Worm (Caenorhabditis elegans): ENCODE data around the gene str-135.
A peak's percentile ranks its signal among the peaks of the same experiment; 100 is the strongest.

str-135 gene

ce11 chrV:8253946-8254345 is 26.7 kb downstream of the str-135 start:
- TF ChIP-seq ceh-88 (GFP tag; IDR thresholded peaks at IDR 0.05) = no peak
- TF ChIP-seq ces-1 (GFP tag; optimal IDR thresholded peaks at IDR 0.05) = no peak
- no peak for TF ChIP-seq swsn-7 (tag; optimal IDR thresholded peaks at IDR 0.05)
- TF ChIP-seq C34B4.2 (tag; optimal IDR thresholded peaks at IDR 0.05) = no peak
- TF ChIP-seq lin-14 (GFP tag; optimal IDR thresholded peaks at IDR 0.05) = peak; percentile 18
- no peak for TF ChIP-seq mep-1 (tag; optimal IDR thresholded peaks at IDR 0.05)
- TF ChIP-seq efl-1 (optimal IDR thresholded peaks at IDR 0.05) = no peak
- TF ChIP-seq efl-1 (GFP tag; optimal IDR thresholded peaks at IDR 0.05 in 1 of 2) = peak in 1 of 2 experiments; percentile 41
- TF ChIP-seq ceh-63 (GFP tag; optimal IDR thresholded peaks at IDR 0.05) = no peak
- TF ChIP-seq fkh-8 (tag; optimal IDR thresholded peaks at IDR 0.05) = no peak
- no peak for TF ChIP-seq ceh-8 (GFP tag; optimal IDR thresholded peaks at IDR 0.05)
- no peak for TF ChIP-seq nhr-19 (GFP tag; conservative IDR thresholded peaks at IDR 0.05)
- TF ChIP-seq mdl-1 (tag; optimal IDR thresholded peaks at IDR 0.05) = no peak
- TF ChIP-seq nhr-20 (tag; optimal IDR thresholded peaks at IDR 0.05) = no peak

ce11 chrV:8252532-8252931 is 28.1 kb downstream of the str-135 start:
- TF ChIP-seq sup-37 (GFP tag; optimal IDR thresholded peaks at IDR 0.05) (no peak), rnt-1 (tag; optimal IDR thresholded peaks at IDR 0.05) (peak; percentile 75), mdl-1 (tag; optimal IDR thresholded peaks at IDR 0.05) (peak in 1 of 2 experiments; percentile 12), lin-14 (GFP tag; optimal IDR thresholded peaks at IDR 0.05) (peak; percentile 70), irx-1 (tag; optimal IDR thresholded peaks at IDR 0.05) (no peak), mab-9 (GFP tag; IDR thresholded peaks at IDR 0.05) (no peak), fkh-4 (tag; optimal IDR thresholded peaks at IDR 0.05; ENCODE audit: borderline replicate concordance) (no peak), isw-1 (GFP tag; IDR thresholded peaks at IDR 0.05) (no peak), nhr-20 (tag; optimal IDR thresholded peaks at IDR 0.05) (peak; percentile 6), elt-3 (tag; optimal IDR thresholded peaks at IDR 0.05) (no peak), hpl-2 (GFP tag; optimal IDR thresholded peaks at IDR 0.05) (no peak), nhr-237 (tag; optimal IDR thresholded peaks at IDR 0.05) (no peak), fkh-10 (GFP tag; optimal IDR thresholded peaks at IDR 0.05) (no peak), lin-13 (GFP tag; optimal IDR thresholded peaks at IDR 0.05) (no peak), nhr-11 (tag; optimal IDR thresholded peaks at IDR 0.05) (no peak), blmp-1 (tag; optimal IDR thresholded peaks at IDR 0.05) (no peak), hlh-4 (tag; optimal IDR thresholded peaks at IDR 0.05) (no peak), ceh-88 (GFP tag; IDR thresholded peaks at IDR 0.05) (no peak), nhr-76 (tag; optimal IDR thresholded peaks at IDR 0.05) (no peak), fkh-8 (tag; optimal IDR thresholded peaks at IDR 0.05) (no peak), nhr-71 (tag; optimal IDR thresholded peaks at IDR 0.05) (peak; percentile 65), elt-2 (tag; optimal IDR thresholded peaks at IDR 0.05) (no peak), unc-86 (tag; optimal IDR thresholded peaks at IDR 0.05) (no peak), ceh-82 (tag; optimal IDR thresholded peaks at IDR 0.05) (no peak), swsn-7 (tag; optimal IDR thresholded peaks at IDR 0.05) (no peak), sox-4 (tag; optimal IDR thresholded peaks at IDR 0.05) (no peak), lin-15B (tag; optimal IDR thresholded peaks at IDR 0.05) (no peak), unc-98 (GFP tag; IDR thresholded peaks at IDR 0.05) (no peak), egl-13 (tag; optimal IDR thresholded peaks at IDR 0.05) (no peak), ceh-63 (GFP tag; optimal IDR thresholded peaks at IDR 0.05) (no peak), hlh-17 (GFP tag; optimal IDR thresholded peaks at IDR 0.05; ENCODE audit: borderline replicate concordance) (no peak), dpl-1 (GFP tag; optimal IDR thresholded peaks at IDR 0.05) (no peak), snu-23 (GFP tag; optimal IDR thresholded peaks at IDR 0.05) (peak; percentile 21), mep-1 (tag; optimal IDR thresholded peaks at IDR 0.05) (no peak), ceh-90 (tag; optimal IDR thresholded peaks at IDR 0.05) (no peak), unc-130 (tag; optimal IDR thresholded peaks at IDR 0.05) (no peak), lir-3 (tag; optimal IDR thresholded peaks at IDR 0.05; ENCODE audit: poor library complexity) (no peak), unc-30 (tag; optimal IDR thresholded peaks at IDR 0.05) (no peak), zag-1 (tag; optimal IDR thresholded peaks at IDR 0.05) (no peak), tlp-1 (tag; optimal IDR thresholded peaks at IDR 0.05) (no peak), alr-1 (tag; optimal IDR thresholded peaks at IDR 0.05; ENCODE audit: borderline replicate concordance) (no peak), unc-62 (GFP tag; optimal IDR thresholded peaks at IDR 0.05) (no peak), nhr-90 (tag; optimal IDR thresholded peaks at IDR 0.05; ENCODE audit: poor library complexity) (no peak), snpc-4 (tag; optimal IDR thresholded peaks at IDR 0.05) (peak; percentile 12), C16A3.4 (tag; optimal IDR thresholded peaks at IDR 0.05) (no peak)

Measured in whole organism, L1 larva.